Fruit fly (Drosophila melanogaster) S2 (cell line): Measurements from ENCODE around the gene RpS14b.

Experiments used
- CG8478 ChIP-seq: fragments of >200 bp; optimal IDR thresholded peaks from 2 replicates; lab custom pipeline; 2018
- CTCF ChIP-seq, 2 experiments: fragments of >200 bp; optimal IDR thresholded peaks; 2 replicates each; lab custom pipeline; 2018

DNA sequence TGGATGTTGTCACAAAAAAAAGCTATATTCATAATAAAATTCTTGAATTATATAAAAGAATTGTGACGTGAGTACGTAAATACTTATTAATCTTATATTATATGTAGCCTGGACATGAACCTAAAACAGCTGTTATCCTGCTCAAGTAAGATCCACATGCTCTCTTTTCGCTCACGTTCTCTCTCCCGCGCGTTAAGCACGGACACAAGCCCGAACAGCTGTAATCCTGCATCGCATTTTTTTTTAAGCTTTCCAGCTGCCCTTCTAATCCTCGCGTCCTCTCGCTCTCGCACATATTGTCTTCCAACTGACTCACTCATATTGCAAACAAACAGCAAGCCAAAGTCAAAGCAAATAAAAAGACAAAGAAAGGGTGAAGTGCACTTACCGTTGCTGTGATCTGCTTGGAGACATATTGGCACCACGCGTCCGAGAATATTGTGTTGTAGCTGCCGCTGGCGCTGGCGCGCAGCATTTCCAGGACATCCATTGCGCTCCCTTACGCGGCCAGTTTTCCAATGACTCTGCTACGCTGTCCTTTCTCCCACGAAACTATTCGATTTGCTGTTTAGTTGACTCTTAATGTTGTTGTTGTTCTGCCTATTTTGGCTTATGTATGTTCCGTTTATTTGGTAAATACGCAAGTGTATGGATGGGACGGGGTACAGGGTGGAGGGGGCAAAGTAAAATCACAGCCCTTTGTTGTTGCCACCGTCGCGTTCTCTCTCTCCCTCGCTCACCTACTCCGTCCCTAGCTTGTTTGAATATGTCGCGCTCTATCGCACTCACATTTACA lies 32.6 kb downstream of the RpS14b start:
- TF ChIP-seq CG8478 (lab: Kevin White, UChicago) (no peak), CTCF (optimal IDR thresholded peaks at IDR 0.05; lab: Kevin White, UChicago) (no peak)
